Fruit fly (Drosophila melanogaster): Measurements from ENCODE around the gene GlcAT-S.

DNA sequence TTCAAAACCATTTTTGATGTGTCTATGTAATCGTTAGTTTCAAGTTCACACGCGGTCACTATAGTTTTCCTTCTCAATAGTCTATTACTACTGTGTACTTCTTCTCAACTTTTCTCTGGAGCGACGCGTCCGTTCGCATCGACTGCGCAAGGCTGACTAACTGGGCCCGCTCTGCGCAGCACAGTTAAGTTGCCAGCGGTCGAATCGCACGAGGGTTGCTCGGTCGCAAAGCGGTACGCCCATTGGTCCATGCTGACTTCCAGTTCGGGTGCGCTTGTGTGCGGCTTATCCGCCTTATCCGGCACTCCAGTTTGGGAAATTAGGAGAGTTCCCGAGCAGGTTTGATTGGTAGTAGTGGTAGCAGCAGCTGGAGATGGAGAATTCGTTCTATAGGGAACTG lies 34.7 kb upstream of the GlcAT-S start, which contains the start of gene gcm:
- TF ChIP-seq toe (GFP tag; optimal IDR thresholded peaks at IDR 0.05) (no peak), Crg-1 (GFP tag; optimal IDR thresholded peaks at IDR 0.05) (no peak), CG14711 (tag; optimal IDR thresholded peaks at IDR 0.05) (no peak), cic (GFP tag; optimal IDR thresholded peaks at IDR 0.05) (no peak), CG12768 (GFP tag; optimal IDR thresholded peaks at IDR 0.05) (no peak), pad (GFP tag; optimal IDR thresholded peaks at IDR 0.05) (no peak), CG7101 (tag; optimal IDR thresholded peaks at IDR 0.05) (no peak), cnc (optimal IDR thresholded peaks at IDR 0.05) (no peak), kay (GFP tag; ENCODE audit: borderline replicate concordance) (no peak), Hr96 (GFP tag; optimal IDR thresholded peaks at IDR 0.05) (no peak)

All from whole organism, adult.